Worm (Caenorhabditis elegans) whole organism, young adult: ENCODE data around the gene npax-2.

Experiments
- B0336.3 ChIP-seq: fragments of 200-800 bp; sonication (Bioruptor generic); IDR thresholded peaks from 2 replicates; pipeline ENCODE4 v1.3.6; 2022; ENCODE audit warnings: missing genetic modification characterization, missing compliant biosample characterization
- C06A6.2 ChIP-seq: fragments of 200-800 bp; sonication (Bioruptor generic); conservative IDR thresholded peaks from 2 replicates; pipeline ENCODE4 v1.3.6; 2022; ENCODE audit warnings: missing genetic modification characterization, missing compliant biosample characterization
- F33H1.4 ChIP-seq: fragments of 200-800 bp; sonication (Bioruptor generic); IDR thresholded peaks from 2 replicates; pipeline ENCODE4 v1.3.6; 2022; ENCODE audit warnings: missing genetic modification reagents, missing genetic modification characterization, missing compliant biosample characterization
- F49E8.2 ChIP-seq: sonication (generic microtip); optimal IDR thresholded peaks from 3 replicates; lab custom pipeline; 2017; ENCODE audit warnings: missing genetic modification characterization, mild to moderate bottlenecking, missing compliant biosample characterization, antibody characterized with exemption, moderate library complexity; ENCODE audit not compliant: insufficient read depth
- Y53G8AR.9 ChIP-seq: fragments of 200-800 bp; sonication (Bioruptor generic); conservative IDR thresholded peaks from 2 replicates; pipeline ENCODE4 v1.3.6; 2022; ENCODE audit warnings: missing genetic modification reagents, missing genetic modification characterization, missing compliant biosample characterization
- ZK185.1 ChIP-seq: sonication (generic microtip); optimal IDR thresholded peaks from 2 replicates; lab custom pipeline; 2016; ENCODE audit warnings: mild to moderate bottlenecking, missing genetic modification characterization, missing compliant biosample characterization; ENCODE audit not compliant: poor library complexity, severe bottlenecking
- ama-1 ChIP-seq, 3 experiments: fragments of 150-350 bp in 1 of 3; sonication (generic microtip) in 2 of 3; optimal IDR thresholded peaks; 2 replicates each; lab custom pipeline; 2014 to 2018; ENCODE audit warnings: missing biosample characterization in 2 of 3, missing genetic modification characterization in 2 of 3, missing genetic modification reagents in 2 of 3
- aptf-2 ChIP-seq: fragments of 200-800 bp; sonication (Bioruptor generic); conservative IDR thresholded peaks from 2 replicates; pipeline ENCODE4 v1.3.6; 2022; ENCODE audit warnings: missing genetic modification reagents, missing genetic modification characterization, missing compliant biosample characterization
- bed-1 ChIP-seq: fragments of 200-800 bp; sonication (Bioruptor generic); IDR thresholded peaks from 2 replicates; pipeline ENCODE4 v1.3.6; 2022; ENCODE audit warnings: missing genetic modification reagents, missing genetic modification characterization, missing compliant biosample characterization
- bed-2 ChIP-seq: fragments of 200-800 bp; sonication (Bioruptor generic); IDR thresholded peaks from 2 replicates; pipeline ENCODE4 v1.3.6; 2022; ENCODE audit warnings: missing genetic modification reagents, missing genetic modification characterization, missing compliant biosample characterization
- ceh-100 ChIP-seq: fragments of 200-800 bp; sonication (Bioruptor generic); IDR thresholded peaks from 2 replicates; pipeline ENCODE4 v1.3.6; 2022; ENCODE audit warnings: missing genetic modification reagents, missing genetic modification characterization, missing compliant biosample characterization
- ceh-79 ChIP-seq: sonication (generic microtip); optimal IDR thresholded peaks from 2 replicates; lab custom pipeline; 2017; ENCODE audit warnings: mild to moderate bottlenecking, missing genetic modification characterization, missing compliant biosample characterization
- fkh-3 ChIP-seq: sonication (generic microtip); optimal IDR thresholded peaks from 2 replicates; lab custom pipeline; 2016; ENCODE audit warnings: mild to moderate bottlenecking, missing genetic modification characterization, missing compliant biosample characterization
- hlh-12 ChIP-seq: sonication (generic microtip); optimal IDR thresholded peaks from 2 replicates; lab custom pipeline; 2016; ENCODE audit warnings: missing genetic modification characterization, missing compliant biosample characterization
- hlh-26 ChIP-seq: fragments of 200-800 bp; sonication (Bioruptor generic); conservative IDR thresholded peaks from 2 replicates; pipeline ENCODE4 v1.3.6; 2022; ENCODE audit warnings: missing genetic modification reagents, missing genetic modification characterization, missing compliant biosample characterization
- hmg-1.2 ChIP-seq: fragments of 200-800 bp; sonication (Bioruptor generic); IDR thresholded peaks from 2 replicates; pipeline ENCODE4 v1.3.6; 2022; ENCODE audit warnings: missing genetic modification reagents, missing genetic modification characterization, missing compliant biosample characterization
- hsf-1 ChIP-seq: fragments of 200-800 bp; sonication (Bioruptor generic); IDR thresholded peaks from 2 replicates; pipeline ENCODE4 v1.3.6; 2022; ENCODE audit warnings: missing genetic modification reagents, missing genetic modification characterization, missing compliant biosample characterization
- lag-1 ChIP-seq: fragments of 200-800 bp; sonication (Bioruptor generic); IDR thresholded peaks from 2 replicates; pipeline ENCODE4 v1.3.6; 2022; ENCODE audit warnings: missing genetic modification reagents, missing genetic modification characterization, missing compliant biosample characterization
- let-607 ChIP-seq, 2 experiments: fragments of 200-800 bp in 1 of 2; sonication (Bioruptor generic) in 1 of 2; sonication (generic microtip) in 1 of 2; optimal IDR thresholded peaks; 2 replicates each; lab custom pipeline; 2016 to 2018; ENCODE audit warnings: mild to moderate bottlenecking in 2 of 2, missing compliant biosample characterization in 2 of 2, missing genetic modification characterization in 2 of 2, moderate library complexity in 2 of 2, missing genotype in 1 of 2
- lin-35 ChIP-seq, 3 experiments: fragments of 150-350 bp in 2 of 3; sonication (generic microtip) in 1 of 3; optimal IDR thresholded peaks; 2 replicates each; lab custom pipeline; 2014 to 2018; ENCODE audit warnings: missing biosample characterization in 3 of 3, missing genetic modification characterization in 3 of 3, missing genetic modification reagents in 3 of 3
- lin-40 ChIP-seq: sonication (generic microtip); optimal IDR thresholded peaks from 2 replicates; lab custom pipeline; 2016; ENCODE audit warnings: missing genetic modification characterization, mild to moderate bottlenecking, missing compliant biosample characterization, missing genotype, missing genetic modification reagents
- lin-54 ChIP-seq: fragments of 200-800 bp; sonication (Bioruptor generic); optimal IDR thresholded peaks from 2 replicates; lab custom pipeline; 2018; ENCODE audit warnings: mild to moderate bottlenecking, missing genetic modification characterization, missing compliant biosample characterization
- lsl-1 ChIP-seq: fragments of 200-800 bp; sonication (Bioruptor generic); optimal IDR thresholded peaks from 2 replicates; lab custom pipeline; 2018; ENCODE audit warnings: mild to moderate bottlenecking, missing genetic modification characterization, moderate library complexity, missing compliant biosample characterization
- mel-28 ChIP-seq: sonication (generic microtip); optimal IDR thresholded peaks from 2 replicates; lab custom pipeline; 2016; ENCODE audit warnings: borderline replicate concordance, mild to moderate bottlenecking, missing genetic modification characterization, missing compliant biosample characterization
- mes-4 ChIP-seq: sonication (generic microtip); optimal IDR thresholded peaks from 2 replicates; lab custom pipeline; 2016; ENCODE audit warnings: missing genotype, missing genetic modification characterization, missing compliant biosample characterization
- mxl-1 ChIP-seq: sonication (generic microtip); optimal IDR thresholded peaks from 2 replicates; lab custom pipeline; 2016; ENCODE audit warnings: missing genetic modification characterization, missing compliant biosample characterization
- nfya-1 ChIP-seq: sonication (generic microtip); optimal IDR thresholded peaks from 2 replicates; lab custom pipeline; 2017; ENCODE audit warnings: antibody characterized with exemption, missing compliant biosample characterization, missing genetic modification characterization, borderline replicate concordance; ENCODE audit not compliant: insufficient read depth
- nhr-120 ChIP-seq: fragments of 200-800 bp; sonication (Bioruptor generic); IDR thresholded peaks from 2 replicates; pipeline ENCODE4 v1.3.6; 2022; ENCODE audit warnings: missing genetic modification characterization, missing compliant biosample characterization
- nhr-27 ChIP-seq: fragments of 200-800 bp; sonication (Bioruptor generic); optimal IDR thresholded peaks from 2 replicates; lab custom pipeline; 2018; ENCODE audit warnings: mild to moderate bottlenecking, missing genetic modification characterization, moderate library complexity, missing compliant biosample characterization
- nhr-80 ChIP-seq: sonication (generic microtip); optimal IDR thresholded peaks from 2 replicates; lab custom pipeline; 2016; ENCODE audit warnings: missing genetic modification characterization, missing compliant biosample characterization
- rcor-1 ChIP-seq: fragments of 200-800 bp; sonication (Bioruptor generic); IDR thresholded peaks from 2 replicates; pipeline ENCODE4 v1.3.6; 2022; ENCODE audit warnings: missing genetic modification reagents, missing genetic modification characterization, missing compliant biosample characterization
- sdz-38 ChIP-seq: sonication (generic microtip); optimal IDR thresholded peaks from 2 replicates; lab custom pipeline; 2016; ENCODE audit warnings: missing genotype, missing genetic modification characterization, missing compliant biosample characterization
- snpc-4 ChIP-seq, 5 experiments: fragments of 150-350 bp in 1 of 5; sonication (generic microtip) in 4 of 5; optimal IDR thresholded peaks; 2 replicates each; lab custom pipeline; 2014 to 2018; ENCODE audit warnings: missing genetic modification characterization in 5 of 5, missing biosample characterization in 3 of 5, antibody characterized with exemption in 2 of 5, mild to moderate bottlenecking in 2 of 5, missing compliant biosample characterization in 2 of 5, missing genotype in 2 of 5, moderate library complexity in 2 of 5, missing genetic modification reagents in 1 of 5
- somi-1 ChIP-seq: fragments of 200-800 bp; sonication (Bioruptor generic); optimal IDR thresholded peaks from 2 replicates; lab custom pipeline; 2018; ENCODE audit warnings: mild to moderate bottlenecking, missing genetic modification characterization, missing compliant biosample characterization
- tbp1 ChIP-seq: fragments of 200-800 bp; sonication (Bioruptor generic); optimal IDR thresholded peaks from 2 replicates; lab custom pipeline; 2018; ENCODE audit warnings: mild to moderate bottlenecking, missing genetic modification characterization, missing compliant biosample characterization
- tlf-1 ChIP-seq: fragments of 200-800 bp; sonication (Bioruptor generic); optimal IDR thresholded peaks from 2 replicates; lab custom pipeline; 2018; ENCODE audit warnings: mild to moderate bottlenecking, missing genetic modification characterization, missing compliant biosample characterization
- unc-62 ChIP-seq: fragments of 150-350 bp; optimal IDR thresholded peaks from 2 replicates; lab custom pipeline; 2014; ENCODE audit warnings: missing biosample characterization, missing genetic modification reagents, missing genetic modification characterization
- zfh-2 ChIP-seq: fragments of 200-800 bp; sonication (Bioruptor generic); conservative IDR thresholded peaks from 2 replicates; pipeline ENCODE4 v1.3.6; 2022; ENCODE audit warnings: missing genetic modification reagents, missing genetic modification characterization, missing compliant biosample characterization
- ztf-25 ChIP-seq: fragments of 200-800 bp; sonication (Bioruptor generic); IDR thresholded peaks from 2 replicates; pipeline ENCODE4 v1.3.6; 2022; ENCODE audit warnings: missing genetic modification reagents, missing genetic modification characterization, missing compliant biosample characterization

Gene npax-2

ce11 chrX:2178410-2178944 is 28.6 kb upstream of the npax-2 start:
- TF ChIP-seq aptf-2 (no peak), nhr-80 (tag; lab: Kevin White, UChicago) (peak; percentile 57)

DNA sequence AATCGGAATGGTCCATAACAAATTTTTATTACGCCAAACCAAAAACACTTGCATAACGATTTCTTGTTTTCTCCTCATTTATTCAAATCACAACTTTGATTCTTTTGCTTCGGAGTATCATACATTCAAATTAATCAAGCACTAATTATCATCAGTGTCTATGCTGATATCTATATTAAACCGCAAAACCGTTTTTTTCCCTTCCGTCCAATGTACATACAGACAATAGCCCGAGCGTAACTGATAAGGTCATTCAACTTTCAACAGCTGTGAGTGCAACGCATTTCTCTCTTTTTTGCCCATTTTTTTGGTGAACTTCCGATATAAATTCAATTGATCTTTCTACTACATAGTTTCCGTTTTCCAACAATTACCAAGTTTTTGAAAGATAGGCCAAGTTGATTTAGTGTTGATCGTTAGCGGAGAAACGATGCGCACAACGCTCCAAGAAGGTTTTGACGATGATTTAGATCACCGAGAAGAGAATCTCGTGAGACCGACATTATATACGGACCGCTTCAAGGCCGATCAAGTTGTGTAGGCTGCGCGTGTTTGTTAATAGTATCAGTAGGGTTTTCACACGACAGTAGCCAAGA is 27.9 kb upstream of the npax-2 start:
- no peak for TF ChIP-seq zfh-2 (GFP tag; lab: Robert Waterston, UW)
- no peak for TF ChIP-seq F33H1.4 (GFP tag; lab: Robert Waterston, UW)
- TF ChIP-seq mes-4 = no peak
- no peak for TF ChIP-seq F49E8.2 (tag; lab: Kevin White, UChicago)
- TF ChIP-seq lsl-1 (GFP tag; lab: Kevin White, UChicago) = no peak
- TF ChIP-seq ama-1 (optimal IDR thresholded peaks at IDR 0.05; lab: Kevin White, UChicago) = no peak
- TF ChIP-seq ama-1 (GFP tag; optimal IDR thresholded peaks at IDR 0.05; lab: Kevin White, UChicago) = no peak
- TF ChIP-seq fkh-3 (tag; lab: Kevin White, UChicago) = no peak
- no peak for TF ChIP-seq ztf-25 (GFP tag; lab: Robert Waterston, UW)
- TF ChIP-seq somi-1 (GFP tag; lab: Kevin White, UChicago) = no peak
- TF ChIP-seq B0336.3 (GFP tag; lab: Robert Waterston, UW) = no peak
- TF ChIP-seq nhr-120 (GFP tag; lab: Robert Waterston, UW) = no peak
- no peak for TF ChIP-seq let-607 (tag; optimal IDR thresholded peaks at IDR 0.05; lab: Kevin White, UChicago)
- TF ChIP-seq C06A6.2 = no peak
- no peak for TF ChIP-seq tbp1 (GFP tag; lab: Kevin White, UChicago)
- TF ChIP-seq ceh-100 (GFP tag; lab: Robert Waterston, UW) = no peak

DNA sequence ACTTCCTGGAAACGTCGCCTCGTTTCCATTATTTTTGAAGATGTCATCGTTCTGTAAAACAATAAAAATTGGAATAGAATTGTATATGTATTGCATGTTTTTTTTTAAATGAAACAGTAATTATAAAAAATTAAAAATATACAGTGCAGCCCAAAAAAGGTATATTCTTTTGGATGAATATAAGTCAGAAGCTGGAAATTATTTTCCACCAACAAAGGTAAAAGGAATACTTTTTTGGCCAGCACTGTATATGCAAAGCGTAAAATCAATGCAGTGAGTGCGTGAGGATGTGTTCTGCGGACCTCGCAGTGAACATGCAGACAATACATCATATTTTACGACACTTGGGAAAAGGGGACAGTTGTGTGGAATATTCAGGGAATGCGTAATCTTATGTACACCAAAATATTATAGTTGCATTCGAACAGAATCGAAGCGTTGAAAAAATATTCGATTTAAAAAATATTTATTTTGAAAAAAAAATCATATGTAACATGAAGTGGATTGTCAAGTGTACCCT is 26.5 kb upstream of the npax-2 start, which contains the start of gene F48B9.8:
F48B9.8 (minus strand) TSS at position 51 of the 520 bp plus-strand sequence.
- no peak for TF ChIP-seq B0336.3 (GFP tag; lab: Robert Waterston, UW)

ce11 chrX:2164751-2165150 is 14.8 kb upstream of the npax-2 start, which contains the start of gene F48B9.3:
Gene F48B9.3, plus strand, starts transcription at chrX:2165051.
- TF ChIP-seq bed-1 (GFP tag; lab: Robert Waterston, UW) (no peak), tlf-1 (GFP tag; lab: Kevin White, UChicago) (no peak), hmg-1.2 (GFP tag; lab: Robert Waterston, UW) (no peak), mel-28 (tag; lab: Kevin White, UChicago) (no peak), bed-2 (GFP tag; lab: Robert Waterston, UW) (no peak), lin-40 (tag; lab: Kevin White, UChicago) (no peak), lin-54 (GFP tag; lab: Kevin White, UChicago) (no peak), lin-35 (GFP tag; optimal IDR thresholded peaks at IDR 0.05; lab: Kevin White, UChicago) (no peak), nfya-1 (tag; lab: Kevin White, UChicago) (no peak)

- TF ChIP-seq tbp1 (GFP tag; lab: Kevin White, UChicago) (no peak), snpc-4 (GFP tag; optimal IDR thresholded peaks at IDR 0.05; lab: Kevin White, UChicago) (no peak), snpc-4 (tag; optimal IDR thresholded peaks at IDR 0.05; lab: Kevin White, UChicago) (no peak), sdz-38 (tag; lab: Kevin White, UChicago) (no peak), hlh-12 (no peak), lag-1 (GFP tag; lab: Robert Waterston, UW) (no peak), unc-62 (GFP tag; lab: Kevin White, UChicago) (no peak), ZK185.1 (tag; lab: Kevin White, UChicago) (no peak), mxl-1 (tag; lab: Kevin White, UChicago) (no peak), rcor-1 (GFP tag; lab: Robert Waterston, UW) (no peak), hlh-26 (GFP tag; lab: Robert Waterston, UW) (no peak), Y53G8AR.9 (GFP tag; lab: Robert Waterston, UW) (no peak), C06A6.2 (no peak), hsf-1 (GFP tag; lab: Robert Waterston, UW) (no peak), nhr-27 (tag; lab: Kevin White, UChicago) (no peak), ceh-79 (tag; lab: Kevin White, UChicago) (no peak)
Measured at ce11 chrX:2163084-2163483, 13.2 kb upstream of the npax-2 start, which contains the start of gene pdf-2. Gene pdf-2, plus strand, starts transcription at chrX:2163384.
